Worm (Caenorhabditis elegans) whole organism, L1 larva: ENCODE measurements around the gene ceh-58.

Experiments
- C16A3.4 ChIP-seq: fragments of 150-350 bp; optimal IDR thresholded peaks from 2 replicates; lab custom pipeline; 2014; ENCODE audit warnings: missing biosample characterization, missing genetic modification characterization
- Y116A8C.19 ChIP-seq: sonication (generic microtip); optimal IDR thresholded peaks from 2 replicates; lab custom pipeline; 2016; ENCODE audit warnings: missing compliant biosample characterization, missing genetic modification characterization, borderline replicate concordance
- aha-1 ChIP-seq: fragments of 150-350 bp; optimal IDR thresholded peaks from 2 replicates; lab custom pipeline; 2014; ENCODE audit warnings: missing biosample characterization, missing genetic modification characterization
- alr-1 ChIP-seq: fragments of 200-800 bp; sonication (Bioruptor generic); optimal IDR thresholded peaks from 2 replicates; lab custom pipeline; 2018; ENCODE audit warnings: borderline replicate concordance, mild to moderate bottlenecking, missing genetic modification characterization, missing compliant biosample characterization
- aly-2 ChIP-seq: fragments of 150-350 bp; optimal IDR thresholded peaks from 2 replicates; lab custom pipeline; 2014; ENCODE audit warnings: missing biosample characterization, missing genetic modification characterization
- ama-1 ChIP-seq: fragments of 150-350 bp; optimal IDR thresholded peaks from 2 replicates; lab custom pipeline; 2014
- ceh-63 ChIP-seq: fragments of 200-800 bp; sonication (Bioruptor generic); optimal IDR thresholded peaks from 2 replicates; lab custom pipeline; 2018; ENCODE audit warnings: mild to moderate bottlenecking, missing genetic modification characterization, missing compliant biosample characterization
- ceh-82 ChIP-seq, 3 experiments: fragments of 150-350 bp in 1 of 3; sonication (generic microtip) in 2 of 3; optimal IDR thresholded peaks; 2 replicates each; lab custom pipeline; 2014 to 2017; ENCODE audit warnings: missing biosample characterization in 3 of 3, missing genetic modification characterization in 3 of 3
- efl-1 ChIP-seq, 4 experiments: fragments of 150-350 bp; optimal IDR thresholded peaks in 3 of 4; peaks in 1 of 4; 1 replicate in 1 of 4; 2 replicates in 3 of 4; lab custom pipeline; 2014; ENCODE audit warnings: missing biosample characterization in 2 of 4, missing genetic modification characterization in 2 of 4, missing genetic modification reagents in 2 of 4
- egl-13 ChIP-seq: sonication (generic microtip); optimal IDR thresholded peaks from 2 replicates; lab custom pipeline; 2016; ENCODE audit warnings: missing genotype, missing genetic modification reagents, missing genetic modification characterization, missing compliant biosample characterization
- egl-27 ChIP-seq, 2 experiments: fragments of 150-350 bp in 1 of 2; sonication (generic microtip); optimal IDR thresholded peaks; 3 replicates each; lab custom pipeline; 2017 to 2018; ENCODE audit warnings: missing biosample characterization in 2 of 2, missing genetic modification characterization in 2 of 2, missing genetic modification reagents in 2 of 2
- elt-2 ChIP-seq: sonication (generic microtip); optimal IDR thresholded peaks from 2 replicates; lab custom pipeline; 2016; ENCODE audit warnings: missing genetic modification characterization, mild to moderate bottlenecking, inconsistent platforms, missing compliant biosample characterization, missing genetic modification reagents
- fkh-10 ChIP-seq: sonication (generic microtip); optimal IDR thresholded peaks from 2 replicates; lab custom pipeline; 2017; ENCODE audit warnings: missing biosample characterization, missing genetic modification reagents, missing genetic modification characterization
- fos-1 ChIP-seq: fragments of 150-350 bp; optimal IDR thresholded peaks from 2 replicates; lab custom pipeline; 2014; ENCODE audit warnings: missing biosample characterization, missing genetic modification characterization
- grh-1 ChIP-seq: fragments of 200-800 bp; sonication (Bioruptor generic); IDR thresholded peaks from 2 replicates; pipeline ENCODE4 v1.3.6; 2022; ENCODE audit warnings: missing genetic modification reagents, missing genetic modification characterization, missing compliant biosample characterization
- hlh-17 ChIP-seq: fragments of 200-800 bp; sonication (Bioruptor generic); optimal IDR thresholded peaks from 2 replicates; lab custom pipeline; 2018; ENCODE audit warnings: missing genetic modification characterization, mild to moderate bottlenecking, missing compliant biosample characterization, moderate library complexity, borderline replicate concordance
- hlh-4 ChIP-seq: sonication (generic microtip); optimal IDR thresholded peaks from 2 replicates; lab custom pipeline; 2016; ENCODE audit warnings: mild to moderate bottlenecking, missing genetic modification characterization, missing compliant biosample characterization
- hpl-2 ChIP-seq: fragments of 150-350 bp; optimal IDR thresholded peaks from 2 replicates; lab custom pipeline; 2014; ENCODE audit warnings: missing biosample characterization, missing genetic modification reagents, missing genetic modification characterization
- isw-1 ChIP-seq: fragments of 200-800 bp; sonication (Bioruptor generic); IDR thresholded peaks from 2 replicates; pipeline ENCODE4 v1.3.6; 2022; ENCODE audit warnings: missing genetic modification characterization, missing compliant biosample characterization
- lin-13 ChIP-seq: fragments of 150-350 bp; optimal IDR thresholded peaks from 2 replicates; lab custom pipeline; 2014; ENCODE audit warnings: missing biosample characterization, missing genetic modification reagents, missing genetic modification characterization
- lin-15B ChIP-seq: fragments of 150-350 bp; sonication (generic microtip); optimal IDR thresholded peaks from 3 replicates; lab custom pipeline; 2014; ENCODE audit warnings: missing biosample characterization, missing genetic modification characterization
- lin-35 ChIP-seq, 2 experiments: fragments of 150-350 bp; optimal IDR thresholded peaks; 2 replicates each; lab custom pipeline; 2014; ENCODE audit warnings: missing biosample characterization in 2 of 2, missing genetic modification characterization in 2 of 2, missing genetic modification reagents in 2 of 2
- lin-39 ChIP-seq: fragments of 150-350 bp; optimal IDR thresholded peaks from 2 replicates; lab custom pipeline; 2014; ENCODE audit warnings: missing biosample characterization, missing genetic modification reagents, missing genetic modification characterization
- lir-3 ChIP-seq: sonication (generic microtip); optimal IDR thresholded peaks from 2 replicates; lab custom pipeline; 2016; ENCODE audit warnings: mild to moderate bottlenecking, missing genetic modification characterization, moderate library complexity, missing compliant biosample characterization; ENCODE audit not compliant: poor library complexity
- lsy-2 ChIP-seq, 2 experiments: fragments of 150-350 bp; optimal IDR thresholded peaks; 2 replicates each; lab custom pipeline; 2014; ENCODE audit warnings: missing biosample characterization in 2 of 2, missing genetic modification characterization in 2 of 2
- mep-1 ChIP-seq: fragments of 150-350 bp; optimal IDR thresholded peaks from 2 replicates; lab custom pipeline; 2014; ENCODE audit warnings: missing biosample characterization, missing genetic modification characterization
- nhr-20 ChIP-seq: sonication (generic microtip); optimal IDR thresholded peaks from 2 replicates; lab custom pipeline; 2016; ENCODE audit warnings: mild to moderate bottlenecking, missing genetic modification characterization, missing compliant biosample characterization
- nhr-237 ChIP-seq: fragments of 150-350 bp; optimal IDR thresholded peaks from 2 replicates; lab custom pipeline; 2014; ENCODE audit warnings: missing biosample characterization, missing genetic modification characterization
- nhr-71 ChIP-seq: sonication (generic microtip); optimal IDR thresholded peaks from 2 replicates; lab custom pipeline; 2016; ENCODE audit warnings: mild to moderate bottlenecking, missing genetic modification characterization, moderate library complexity, missing compliant biosample characterization
- nhr-84 ChIP-seq: sonication (generic microtip); optimal IDR thresholded peaks from 2 replicates; lab custom pipeline; 2017; ENCODE audit warnings: missing biosample characterization, missing genetic modification characterization
- nhr-85 ChIP-seq: sonication (generic microtip); peaks from one replicate; lab custom pipeline; 2016; ENCODE audit warnings: missing genetic modification characterization, inconsistent platforms, missing compliant biosample characterization
- pax-3 ChIP-seq: fragments of 200-800 bp; sonication (Bioruptor generic); optimal IDR thresholded peaks from 2 replicates; lab custom pipeline; 2018; ENCODE audit warnings: mild to moderate bottlenecking, missing genetic modification characterization, moderate library complexity, missing compliant biosample characterization
- pqm-1 ChIP-seq: sonication (generic microtip); optimal IDR thresholded peaks from 3 replicates; lab custom pipeline; 2017; ENCODE audit warnings: missing biosample characterization, missing genetic modification characterization
- rnt-1 ChIP-seq: sonication (generic microtip); optimal IDR thresholded peaks from 2 replicates; lab custom pipeline; 2016; ENCODE audit warnings: mild to moderate bottlenecking, missing genetic modification characterization, moderate library complexity, missing compliant biosample characterization
- skn-1 ChIP-seq: fragments of 150-350 bp; optimal IDR thresholded peaks from 2 replicates; lab custom pipeline; 2014; ENCODE audit warnings: missing biosample characterization, missing genetic modification characterization
- snu-23 ChIP-seq: sonication (generic microtip); optimal IDR thresholded peaks from 2 replicates; lab custom pipeline; 2016; ENCODE audit warnings: missing genetic modification characterization, missing compliant biosample characterization
- sptf-1 ChIP-seq: fragments of 150-350 bp; optimal IDR thresholded peaks from 2 replicates; lab custom pipeline; 2014; ENCODE audit warnings: missing biosample characterization, missing genetic modification characterization
- sup-37 ChIP-seq: fragments of 200-800 bp; sonication (Bioruptor generic); optimal IDR thresholded peaks from 2 replicates; lab custom pipeline; 2018; ENCODE audit warnings: mild to moderate bottlenecking, missing genetic modification characterization, missing compliant biosample characterization
- tbx-2 ChIP-seq: sonication (generic microtip); optimal IDR thresholded peaks from 2 replicates; lab custom pipeline; 2016; ENCODE audit warnings: missing genetic modification characterization, missing compliant biosample characterization
- unc-130 ChIP-seq: fragments of 150-350 bp; optimal IDR thresholded peaks from 2 replicates; lab custom pipeline; 2017; ENCODE audit warnings: missing biosample characterization, missing genetic modification characterization, inconsistent platforms
- unc-30 ChIP-seq: sonication (generic microtip); optimal IDR thresholded peaks from 2 replicates; lab custom pipeline; 2017; ENCODE audit warnings: missing biosample characterization, missing genetic modification characterization
- unc-62 ChIP-seq: fragments of 150-350 bp; optimal IDR thresholded peaks from 2 replicates; lab custom pipeline; 2014; ENCODE audit warnings: missing biosample characterization, missing genetic modification reagents, missing genetic modification characterization
- unc-86 ChIP-seq: sonication (generic microtip); optimal IDR thresholded peaks from 2 replicates; lab custom pipeline; 2016; ENCODE audit warnings: missing genetic modification characterization, missing compliant biosample characterization
- vab-15 ChIP-seq: sonication (generic microtip); optimal IDR thresholded peaks from 2 replicates; lab custom pipeline; 2017; ENCODE audit warnings: missing genotype, mild to moderate bottlenecking, missing genetic modification characterization, missing compliant biosample characterization
- xbp-1 ChIP-seq: sonication (generic microtip); optimal IDR thresholded peaks from 2 replicates; lab custom pipeline; 2016; ENCODE audit warnings: missing genetic modification characterization, missing compliant biosample characterization
- ztf-4 ChIP-seq: fragments of 150-350 bp; optimal IDR thresholded peaks from 2 replicates; lab custom pipeline; 2014; ENCODE audit warnings: missing biosample characterization, missing genetic modification characterization

The ceh-58 gene

DNA sequence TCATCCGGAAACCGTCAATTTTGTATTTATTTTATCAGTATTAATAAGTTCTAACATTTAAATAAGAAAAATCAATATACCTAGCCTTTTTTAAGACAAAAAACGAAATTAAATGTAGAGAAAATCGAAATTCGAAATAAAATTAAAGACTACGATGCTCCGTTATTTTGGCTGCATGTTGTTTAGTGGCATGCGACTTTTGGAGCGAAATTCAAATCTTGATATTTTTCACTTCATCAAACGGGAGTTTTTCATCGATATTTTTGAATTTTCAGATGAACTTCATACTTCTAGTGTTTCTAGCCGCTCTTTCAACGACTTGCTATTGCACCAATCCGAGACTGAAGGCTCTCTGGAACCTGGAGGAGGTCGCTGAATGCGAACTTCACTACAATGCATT lies 18.9 kb downstream of the ceh-58 start, which contains the start of gene C07E3.9 (continued):
- TF ChIP-seq Y116A8C.19 (no peak), nhr-20 (tag; lab: Kevin White, UChicago) (peak; percentile 20), efl-1 (optimal IDR thresholded peaks at IDR 0.05; lab: Kevin White, UChicago) (peak; percentile 94 to 97), efl-1 (GFP tag; optimal IDR thresholded peaks at IDR 0.05 in 1 of 2; lab: Kevin White, UChicago) (peak; percentile 94 to 99), unc-130 (tag; lab: Kevin White, UChicago) (peak; percentile 27), nhr-237 (tag; lab: Kevin White, UChicago) (no peak), isw-1 (GFP tag; lab: Robert Waterston, UW) (0 out of 2 replicates have a peak, but pooled peaks have one; percentile 8), egl-27 (tag; optimal IDR thresholded peaks at IDR 0.05; lab: Kevin White, UChicago) (no peak), ceh-82 (tag; optimal IDR thresholded peaks at IDR 0.05; lab: Kevin White, UChicago) (peak in 2 of 3 experiments; percentile 23 to 24), fos-1 (tag; lab: Kevin White, UChicago) (peak; percentile 28), hlh-17 (no peak), hlh-4 (tag; lab: Kevin White, UChicago) (no peak), nhr-85 (tag; lab: Kevin White, UChicago) (no peak), skn-1 (tag; lab: Kevin White, UChicago) (peak; percentile 28), ceh-63 (GFP tag; lab: Kevin White, UChicago) (no peak), ztf-4 (tag; lab: Kevin White, UChicago) (no peak), aha-1 (tag; lab: Kevin White, UChicago) (no peak), pax-3 (tag; lab: Kevin White, UChicago) (no peak), lin-13 (GFP tag; lab: Kevin White, UChicago) (no peak), alr-1 (tag; lab: Kevin White, UChicago) (no peak), xbp-1 (tag; lab: Kevin White, UChicago) (peak; percentile 28), nhr-84 (no peak), lin-15B (tag; lab: Kevin White, UChicago) (peak; percentile 41), tbx-2 (tag; lab: Kevin White, UChicago) (no peak), mep-1 (tag; lab: Kevin White, UChicago) (no peak), sptf-1 (tag; lab: Kevin White, UChicago) (no peak), lin-35 (GFP tag; optimal IDR thresholded peaks at IDR 0.05; lab: Kevin White, UChicago) (peak; percentile 94 to 98), elt-2 (tag; lab: Kevin White, UChicago) (no peak), unc-30 (tag; lab: Kevin White, UChicago) (no peak), aly-2 (tag; lab: Kevin White, UChicago) (no peak), unc-62 (no peak)

DNA sequence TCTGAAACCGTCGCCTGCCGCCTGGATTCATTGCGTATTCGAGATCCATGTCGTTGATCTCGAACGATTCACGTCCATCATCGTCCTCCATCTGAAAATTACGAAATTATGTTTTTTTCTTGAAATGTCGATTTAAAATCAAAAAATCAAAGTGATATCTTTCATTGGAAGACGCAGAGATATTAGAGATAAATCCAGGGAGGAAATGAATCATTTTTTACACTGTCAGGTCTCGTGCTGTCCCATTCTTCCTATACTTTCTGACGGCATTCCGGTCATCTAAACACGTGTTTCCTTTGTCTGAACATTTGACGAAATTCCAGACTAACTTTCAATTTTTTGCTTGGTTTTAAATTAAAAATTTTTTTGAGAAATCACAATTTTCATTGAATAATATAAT lies 19.5 kb downstream of the ceh-58 start, which contains the start of gene stip-1:
Gene stip-1 (minus strand): TSS at position 98 of the 400 bp plus-strand sequence.
- TF ChIP-seq ama-1 (lab: Kevin White, UChicago) (no peak), alr-1 (tag; lab: Kevin White, UChicago) (no peak), nhr-84 (no peak), nhr-20 (tag; lab: Kevin White, UChicago) (no peak), vab-15 (no peak), unc-30 (tag; lab: Kevin White, UChicago) (no peak), hpl-2 (GFP tag; lab: Kevin White, UChicago) (no peak), unc-86 (tag; lab: Kevin White, UChicago) (no peak), C16A3.4 (no peak), ztf-4 (tag; lab: Kevin White, UChicago) (no peak), sptf-1 (tag; lab: Kevin White, UChicago) (no peak), lsy-2 (tag; optimal IDR thresholded peaks at IDR 0.05; lab: Kevin White, UChicago) (peak in 1 of 2 experiments; percentile 2), sup-37 (no peak), nhr-71 (peak; percentile 39), egl-13 (tag; lab: Kevin White, UChicago) (no peak), lir-3 (tag; lab: Kevin White, UChicago) (no peak), pqm-1 (tag; lab: Kevin White, UChicago) (no peak), rnt-1 (tag; lab: Kevin White, UChicago) (peak; percentile 27), mep-1 (tag; lab: Kevin White, UChicago) (no peak), lin-39 (tag; lab: Kevin White, UChicago) (no peak), grh-1 (GFP tag; lab: Robert Waterston, UW) (no peak), fkh-10 (GFP tag; lab: Kevin White, UChicago) (no peak), efl-1 (optimal IDR thresholded peaks at IDR 0.05; lab: Kevin White, UChicago) (no peak), efl-1 (GFP tag; optimal IDR thresholded peaks at IDR 0.05 in 1 of 2; lab: Kevin White, UChicago) (peak in 1 of 2 experiments; percentile 91), egl-27 (tag; optimal IDR thresholded peaks at IDR 0.05; lab: Kevin White, UChicago) (no peak), lin-35 (GFP tag; optimal IDR thresholded peaks at IDR 0.05; lab: Kevin White, UChicago) (no peak), xbp-1 (tag; lab: Kevin White, UChicago) (no peak), snu-23 (GFP tag; lab: Kevin White, UChicago) (no peak)
